Fruit fly (Drosophila melanogaster) whole organism: ENCODE results near the gene CG14312.

Source experiments
- CG8478 ChIP-seq: fragments of >200 bp; optimal IDR thresholded peaks from 2 replicates; lab custom pipeline; 2018; ENCODE audit warnings: inconsistent platforms
- Dll ChIP-seq: fragments of >200 bp; optimal IDR thresholded peaks from 2 replicates; lab custom pipeline; 2017
- EcR ChIP-seq, 2 experiments: fragments of >200 bp; optimal IDR thresholded peaks; 2 replicates each; lab custom pipeline; 2017; ENCODE audit warnings: missing biosample characterization in 2 of 2, missing genetic modification characterization in 2 of 2, missing genetic modification reagents in 2 of 2
- pan ChIP-seq: fragments of >200 bp; optimal IDR thresholded peaks from 2 replicates; lab custom pipeline; 2017
- psq ChIP-seq: fragments of >200 bp; optimal IDR thresholded peaks from 2 replicates; lab custom pipeline; 2017
- usp ChIP-seq: fragments of >200 bp; optimal IDR thresholded peaks from 2 replicates; lab custom pipeline; 2017; ENCODE audit warnings: missing biosample characterization, missing genetic modification characterization, mixed read lengths

The CG14312 gene

DNA sequence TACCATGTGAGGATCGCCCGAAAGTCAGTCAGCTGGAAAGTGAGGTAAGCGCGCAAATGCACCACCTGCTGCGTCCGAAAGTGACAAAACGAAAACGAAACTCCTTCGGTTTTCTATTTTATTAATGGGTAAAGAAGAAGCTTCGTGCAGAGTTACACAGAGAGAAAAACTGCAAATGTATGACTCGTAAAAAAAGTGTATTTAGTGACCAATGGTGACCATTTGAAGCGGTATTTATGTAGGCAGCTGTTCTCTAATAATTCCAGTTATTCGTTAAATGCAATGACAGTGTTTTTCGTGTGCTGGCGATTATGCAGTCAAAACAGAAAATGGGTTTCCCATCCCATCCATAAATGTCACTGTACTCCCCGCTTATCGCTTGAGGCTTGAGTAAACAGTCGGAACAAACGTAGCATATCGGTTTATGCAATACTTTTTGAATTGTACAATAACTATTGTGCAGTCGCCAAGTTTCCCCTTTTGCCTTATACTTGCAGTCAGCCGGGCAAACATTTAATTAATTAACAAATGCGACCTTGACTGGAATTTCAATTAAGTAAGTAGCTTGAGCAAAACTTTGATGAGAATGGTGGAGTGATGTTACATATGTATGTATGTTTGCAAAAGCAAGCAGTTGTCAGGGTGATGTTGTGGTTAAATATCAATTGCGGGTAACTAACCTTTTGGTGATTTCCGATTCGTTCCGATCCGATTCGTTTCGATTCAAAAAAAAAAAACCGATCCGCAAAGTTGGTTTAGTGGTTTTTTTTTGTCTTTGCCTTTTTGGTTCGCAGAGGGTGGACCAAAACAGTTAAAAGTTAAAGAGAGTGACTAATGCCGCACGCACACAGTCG is 14.3 kb upstream of the CG14312 start:
- TF ChIP-seq Dll (lab: Kevin White, UChicago) (no peak), psq (lab: Kevin White, UChicago) (no peak), usp (no peak), EcR (GFP tag; optimal IDR thresholded peaks at IDR 0.05; lab: Kevin White, UChicago) (no peak), CG8478 (lab: Kevin White, UChicago) (no peak), pan (lab: Kevin White, UChicago) (no peak)

dm6 chr3R:18296737-18297136 is 13.4 kb upstream of the CG14312 start:
- no peak for TF ChIP-seq psq (lab: Kevin White, UChicago)
- no peak for TF ChIP-seq Dll (lab: Kevin White, UChicago)
- TF ChIP-seq CG8478 (lab: Kevin White, UChicago), result no peak
- TF ChIP-seq pan (lab: Kevin White, UChicago), result no peak

DNA sequence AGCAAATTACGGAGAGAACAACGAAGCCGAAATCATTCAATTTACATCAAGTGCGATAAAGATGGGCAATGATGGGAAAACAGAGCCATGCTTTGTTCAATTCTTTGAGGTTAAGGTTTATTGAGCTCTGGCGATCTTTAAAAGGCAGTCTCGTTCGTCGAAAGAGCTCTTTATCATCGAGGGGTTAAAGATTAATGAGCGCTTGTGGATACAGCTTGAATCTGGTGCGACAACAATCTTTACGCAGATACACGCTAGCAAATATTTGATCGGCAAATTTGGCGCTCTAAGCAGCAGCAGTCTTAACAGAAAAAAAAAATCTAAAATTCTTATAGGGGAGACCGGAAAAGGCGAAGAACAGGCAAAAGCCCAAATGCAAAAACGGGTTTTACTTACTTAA is 12.8 kb upstream of the CG14312 start:
- no peak for TF ChIP-seq Dll (lab: Kevin White, UChicago)
- no peak for TF ChIP-seq EcR (GFP tag; optimal IDR thresholded peaks at IDR 0.05; lab: Kevin White, UChicago)
- no peak for TF ChIP-seq usp
- TF ChIP-seq CG8478 (lab: Kevin White, UChicago), result no peak
- no peak for TF ChIP-seq psq (lab: Kevin White, UChicago)
- no peak for TF ChIP-seq pan (lab: Kevin White, UChicago)

- TF ChIP-seq usp (no peak), EcR (GFP tag; optimal IDR thresholded peaks at IDR 0.05; lab: Kevin White, UChicago) (no peak), Dll (lab: Kevin White, UChicago) (no peak), CG8478 (lab: Kevin White, UChicago) (no peak), psq (lab: Kevin White, UChicago) (no peak), pan (lab: Kevin White, UChicago) (no peak)
Measured at dm6 chr3R:18295262-18295944, 12.1 kb upstream of the CG14312 start.

DNA sequence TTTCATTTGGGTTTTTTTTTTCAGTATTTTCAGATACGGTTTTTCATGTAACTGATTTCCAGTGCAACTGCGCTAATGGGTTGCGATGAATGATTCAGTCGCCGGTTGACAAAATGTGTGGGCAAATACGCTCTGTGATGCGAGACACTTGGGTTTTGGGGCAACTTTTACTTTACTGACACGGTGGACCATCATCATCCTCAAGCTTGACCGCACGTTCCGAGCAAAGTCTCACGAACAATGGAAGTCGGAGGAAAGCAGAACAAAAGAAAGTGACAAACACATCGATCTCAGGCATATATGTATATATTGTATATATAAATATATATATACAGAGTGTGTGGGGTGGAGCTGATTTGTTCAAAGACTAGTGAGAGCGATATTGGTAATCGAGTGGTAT is 11.2 kb upstream of the CG14312 start:
- TF ChIP-seq psq (lab: Kevin White, UChicago) (no peak), Dll (lab: Kevin White, UChicago) (no peak), EcR (GFP tag; optimal IDR thresholded peaks at IDR 0.05; lab: Kevin White, UChicago) (no peak), pan (lab: Kevin White, UChicago) (no peak), CG8478 (lab: Kevin White, UChicago) (no peak), usp (no peak)

DNA sequence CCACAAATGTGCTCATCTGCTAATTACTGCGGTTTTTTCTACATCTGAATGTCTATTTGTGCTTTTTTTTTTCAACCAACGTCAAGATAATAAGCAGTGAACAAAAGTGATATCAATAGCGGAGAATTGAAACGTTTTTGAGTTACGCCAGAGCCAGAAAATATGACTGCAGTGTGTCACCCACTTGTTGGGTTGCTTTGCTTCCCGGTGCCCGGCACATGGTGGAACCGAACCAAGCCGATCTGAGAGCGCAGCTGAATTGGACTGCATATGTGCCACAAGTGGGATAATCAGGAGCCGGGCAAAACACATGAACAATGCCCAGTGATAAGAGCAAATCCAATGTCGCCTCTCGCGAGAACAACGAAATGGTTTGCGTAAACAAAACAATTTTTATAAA is 9.0 kb upstream of the CG14312 start:
- TF ChIP-seq EcR (GFP tag; optimal IDR thresholded peaks at IDR 0.05; lab: Kevin White, UChicago), result no peak
- no peak for TF ChIP-seq usp
- TF ChIP-seq psq (lab: Kevin White, UChicago), result no peak
- no peak for TF ChIP-seq Dll (lab: Kevin White, UChicago)
- TF ChIP-seq CG8478 (lab: Kevin White, UChicago), result no peak
- no peak for TF ChIP-seq pan (lab: Kevin White, UChicago)

dm6 chr3R:18291831-18292230 is 8.5 kb upstream of the CG14312 start:
- TF ChIP-seq EcR (GFP tag; optimal IDR thresholded peaks at IDR 0.05; lab: Kevin White, UChicago) (no peak), CG8478 (lab: Kevin White, UChicago) (no peak), usp (no peak), Dll (lab: Kevin White, UChicago) (no peak), pan (lab: Kevin White, UChicago) (no peak)

dm6 chr3R:18288677-18289076 is 5.3 kb upstream of the CG14312 start, which contains the start of gene CG7131:
TSS of gene CG7131 (minus strand) at chr3R:18288777.
- TF ChIP-seq usp, result no peak
- TF ChIP-seq psq (lab: Kevin White, UChicago), result no peak
- TF ChIP-seq Dll (lab: Kevin White, UChicago), result no peak
- TF ChIP-seq CG8478 (lab: Kevin White, UChicago), result no peak
- no peak for TF ChIP-seq EcR (GFP tag; optimal IDR thresholded peaks at IDR 0.05; lab: Kevin White, UChicago)
- TF ChIP-seq pan (lab: Kevin White, UChicago), result no peak

DNA sequence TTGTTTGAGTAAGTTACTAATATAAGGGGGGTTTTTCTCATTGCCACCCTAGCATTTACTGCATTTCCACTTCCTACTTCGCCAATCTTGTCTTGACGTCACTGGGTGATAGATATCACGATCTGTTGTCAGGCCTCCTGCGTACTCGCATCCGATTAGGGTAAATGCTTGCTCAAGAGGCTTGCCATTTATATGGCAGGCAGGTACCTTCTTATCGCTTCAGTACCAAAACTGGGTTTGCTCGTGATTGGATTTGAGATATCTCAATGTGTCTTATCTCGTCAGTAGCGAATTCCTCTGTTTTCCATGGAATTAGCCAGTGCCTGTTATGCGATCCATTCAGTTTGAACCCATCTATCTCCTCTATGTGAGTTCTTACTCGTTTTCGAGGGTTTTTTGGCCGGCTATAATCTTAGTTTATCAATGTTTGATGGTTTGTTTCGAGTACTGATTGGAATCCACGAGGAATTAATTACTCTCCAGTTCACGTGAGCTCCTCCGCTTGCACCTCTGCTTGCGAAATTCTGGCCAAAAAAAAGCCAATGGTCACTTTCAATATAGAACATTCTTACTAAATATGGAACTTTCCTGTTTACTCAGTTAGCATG is 2.4 kb downstream of the CG14312 start:
- TF ChIP-seq pan (lab: Kevin White, UChicago), result no peak
- no peak for TF ChIP-seq EcR (GFP tag; optimal IDR thresholded peaks at IDR 0.05; lab: Kevin White, UChicago)
- no peak for TF ChIP-seq psq (lab: Kevin White, UChicago)
- TF ChIP-seq usp, result no peak
- no peak for TF ChIP-seq Dll (lab: Kevin White, UChicago)
- TF ChIP-seq CG8478 (lab: Kevin White, UChicago), result no peak

DNA sequence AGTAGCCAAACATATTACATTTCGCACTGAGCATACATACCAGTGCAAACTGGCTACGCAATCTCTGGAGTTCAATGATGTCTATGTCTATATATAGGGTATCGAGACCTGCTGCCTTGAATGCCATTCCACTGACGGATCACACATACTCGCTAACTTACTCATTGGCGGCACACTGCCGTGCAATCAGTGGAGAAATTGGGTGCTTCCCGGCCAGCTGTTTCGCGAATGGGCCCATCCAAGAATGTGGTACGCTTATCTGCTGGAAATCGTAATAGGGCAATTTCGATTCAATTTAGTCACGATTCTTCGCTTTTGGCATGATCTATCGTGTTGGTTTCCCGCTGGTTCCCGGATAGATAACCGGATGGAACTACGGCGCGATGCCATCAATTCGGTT is 3.2 kb downstream of the CG14312 start:
- TF ChIP-seq CG8478 (lab: Kevin White, UChicago), result no peak
- no peak for TF ChIP-seq Dll (lab: Kevin White, UChicago)
- TF ChIP-seq pan (lab: Kevin White, UChicago), result no peak
- no peak for TF ChIP-seq EcR (GFP tag; optimal IDR thresholded peaks at IDR 0.05; lab: Kevin White, UChicago)
- TF ChIP-seq usp, result no peak
- no peak for TF ChIP-seq psq (lab: Kevin White, UChicago)

DNA sequence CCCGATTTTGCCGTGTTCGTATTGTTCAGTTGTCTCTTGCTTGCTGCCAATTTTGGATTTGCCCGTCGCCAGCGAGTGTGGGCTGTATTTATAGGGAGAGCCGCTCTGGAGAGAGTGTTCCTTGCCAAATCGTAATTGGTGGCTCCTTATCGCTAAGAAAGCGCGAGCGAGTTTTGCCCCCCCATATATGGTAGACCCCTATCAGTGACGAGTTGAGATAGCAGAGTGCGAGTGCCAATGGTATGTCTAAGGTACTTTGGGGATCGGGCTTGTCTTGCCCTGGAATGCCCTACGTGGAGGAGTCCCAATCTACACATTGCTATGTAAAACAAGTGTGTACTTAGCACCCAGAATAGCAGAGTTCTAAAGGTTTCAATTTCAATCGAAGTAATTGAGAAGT is 3.8 kb downstream of the CG14312 start, which contains the start of gene CG7142:
CG7142 (minus strand) TSS at position 29 of the 400 bp plus-strand sequence.
- TF ChIP-seq CG8478 (lab: Kevin White, UChicago), result no peak
- no peak for TF ChIP-seq usp
- no peak for TF ChIP-seq pan (lab: Kevin White, UChicago)
- TF ChIP-seq psq (lab: Kevin White, UChicago), result no peak
- TF ChIP-seq Dll (lab: Kevin White, UChicago), result no peak
- TF ChIP-seq EcR (GFP tag; optimal IDR thresholded peaks at IDR 0.05; lab: Kevin White, UChicago), result no peak
